Worm (Caenorhabditis elegans): ENCODE data around the gene flp-14.

Gene flp-14

ce11 chrIII:12880704-12881103, 29.6 kb upstream of the flp-14 start:
- TF ChIP-seq Y75B8A.6 (GFP tag; IDR thresholded peaks at IDR 0.05) = 0 out of 2 replicates have a peak, but pooled peaks have one; percentile 6
- no peak for TF ChIP-seq lsy-2 (tag; optimal IDR thresholded peaks at IDR 0.05)
- TF ChIP-seq mdl-1 (tag; optimal IDR thresholded peaks at IDR 0.05) = no peak
- no peak for TF ChIP-seq Y105C5A.15 (GFP tag; IDR thresholded peaks at IDR 0.05)
- TF ChIP-seq F10B5.3 (tag; optimal IDR thresholded peaks at IDR 0.05) = no peak
- no peak for TF ChIP-seq nhr-41 (GFP tag; IDR thresholded peaks at IDR 0.05)
- no peak for TF ChIP-seq attf-4 (tag; optimal IDR thresholded peaks at IDR 0.05)

- TF ChIP-seq unc-62 (GFP tag; optimal IDR thresholded peaks at IDR 0.05 in 1 of 2) = no peak
- no peak for TF ChIP-seq unc-62 (tag; optimal IDR thresholded peaks at IDR 0.05)
- peak; percentile 19; the same call in 1 of the 2 replicates for TF ChIP-seq set-16 (GFP tag; IDR thresholded peaks at IDR 0.05)
Measured at ce11 chrIII:12885153-12885552, 25.2 kb upstream of the flp-14 start.

ce11 chrIII:12891580-12891979, 18.7 kb upstream of the flp-14 start, which contains the start of the genes Y37D8A.29 and unc-71:
Gene Y37D8A.29 (minus strand): TSS chrIII:12891680.
Gene unc-71 (minus strand): TSS chrIII:12891738.
- no peak for TF ChIP-seq mxl-2 (GFP tag; conservative IDR thresholded peaks at IDR 0.05)
- TF ChIP-seq daf-16 (GFP tag; optimal IDR thresholded peaks at IDR 0.05) = no peak
- no peak for TF ChIP-seq daf-16 (tag; optimal IDR thresholded peaks at IDR 0.05)
- TF ChIP-seq unc-62 (GFP tag; optimal IDR thresholded peaks at IDR 0.05 in 1 of 2) = peak in 1 of 2 experiments; percentile 20
- no peak for TF ChIP-seq unc-62 (tag; optimal IDR thresholded peaks at IDR 0.05)
- TF ChIP-seq lin-29 (GFP tag; IDR thresholded peaks at IDR 0.05) = no peak
- no peak for TF ChIP-seq T20F7.1 (GFP tag; optimal IDR thresholded peaks at IDR 0.05)

ce11 chrIII:12892767-12893166, 17.5 kb upstream of the flp-14 start:
- TF ChIP-seq fkh-10 (GFP tag; optimal IDR thresholded peaks at IDR 0.05) (peak; percentile 46), lin-13 (GFP tag; optimal IDR thresholded peaks at IDR 0.05) (no peak), dve-1 (tag; optimal IDR thresholded peaks at IDR 0.05; ENCODE audit: insufficient read depth) (no peak)

ce11 chrIII:12894207-12894606, 16.1 kb upstream of the flp-14 start:
- no peak for TF ChIP-seq rbr-2 (tag; optimal IDR thresholded peaks at IDR 0.05)
- TF ChIP-seq set-16 (GFP tag; IDR thresholded peaks at IDR 0.05) = no peak
- TF ChIP-seq unc-62 (GFP tag; optimal IDR thresholded peaks at IDR 0.05 in 1 of 2) = peak in 1 of 2 experiments; percentile 50
- TF ChIP-seq unc-62 (tag; optimal IDR thresholded peaks at IDR 0.05) = no peak
- no peak for TF ChIP-seq lim-7 (GFP tag; IDR thresholded peaks at IDR 0.05)

- TF ChIP-seq fos-1 (tag; optimal IDR thresholded peaks at IDR 0.05) (no peak), unc-62 (GFP tag; optimal IDR thresholded peaks at IDR 0.05 in 1 of 2) (peak in 1 of 2 experiments; percentile 69), unc-62 (tag; optimal IDR thresholded peaks at IDR 0.05) (no peak)
Measured at ce11 chrIII:12904052-12904451, 6.3 kb upstream of the flp-14 start.

ce11 chrIII:12904987-12905541, 5.2 kb upstream of the flp-14 start, which contains the start of gene cox-5A:
Gene cox-5A (plus strand): TSS chrIII:12905491.
- TF ChIP-seq snpc-1.2 (GFP tag; IDR thresholded peaks at IDR 0.05) (peak; percentile 88), mxl-3 (GFP tag; optimal IDR thresholded peaks at IDR 0.05) (peak; percentile 90), ama-1 (optimal IDR thresholded peaks at IDR 0.05) (peak; percentile 94), hmg-1.1 (GFP tag; IDR thresholded peaks at IDR 0.05) (peak; percentile 100), lin-39 (tag; optimal IDR thresholded peaks at IDR 0.05) (peak; percentile 2), nhr-10 (tag; optimal IDR thresholded peaks at IDR 0.05) (peak; percentile 88), nhr-102 (tag; optimal IDR thresholded peaks at IDR 0.05) (peak; percentile 98), unc-62 (GFP tag; optimal IDR thresholded peaks at IDR 0.05 in 1 of 2) (peak in 1 of 2 experiments; percentile 100), unc-62 (tag; optimal IDR thresholded peaks at IDR 0.05) (no peak), ceh-20 (GFP tag; IDR thresholded peaks at IDR 0.05) (peak; percentile 99), ceh-82 (tag; optimal IDR thresholded peaks at IDR 0.05) (no peak), ces-1 (GFP tag; optimal IDR thresholded peaks at IDR 0.05) (peak; percentile 89), gei-8 (GFP tag; optimal IDR thresholded peaks at IDR 0.05) (peak; percentile 68), zip-2 (tag; optimal IDR thresholded peaks at IDR 0.05) (peak; percentile 92), zip-11 (GFP tag; IDR thresholded peaks at IDR 0.05) (no peak), daf-8 (GFP tag; IDR thresholded peaks at IDR 0.05) (no peak), Y5F2A.4 (GFP tag; optimal IDR thresholded peaks at IDR 0.05) (peak; percentile 92), php-3 (GFP tag; IDR thresholded peaks at IDR 0.05) (peak; percentile 93), snpc-4 (tag; optimal IDR thresholded peaks at IDR 0.05) (peak; percentile 67), nhr-237 (tag; optimal IDR thresholded peaks at IDR 0.05) (peak; percentile 66), sdz-12 (GFP tag; optimal IDR thresholded peaks at IDR 0.05) (peak; percentile 81)
